Worm (Caenorhabditis elegans) whole organism, L1 larva: Measurements from ENCODE around the gene shw-3.

Experiments
- ces-1 ChIP-seq: fragments of 150-350 bp; optimal IDR thresholded peaks from 2 replicates; lab custom pipeline; 2014; ENCODE audit warnings: missing biosample characterization, missing genetic modification reagents, missing genetic modification characterization
- elt-3 ChIP-seq, 6 experiments: fragments of 150-350 bp in 1 of 6; sonication (generic microtip); optimal IDR thresholded peaks; 2 replicates each; lab custom pipeline; 2017 to 2018; ENCODE audit warnings: missing biosample characterization in 6 of 6, missing genetic modification characterization in 6 of 6, inconsistent platforms in 1 of 6
- nhr-84 ChIP-seq: sonication (generic microtip); optimal IDR thresholded peaks from 2 replicates; lab custom pipeline; 2017; ENCODE audit warnings: missing biosample characterization, missing genetic modification characterization
- pqm-1 ChIP-seq: sonication (generic microtip); optimal IDR thresholded peaks from 3 replicates; lab custom pipeline; 2017; ENCODE audit warnings: missing biosample characterization, missing genetic modification characterization

- TF ChIP-seq elt-3 (tag; optimal IDR thresholded peaks at IDR 0.05; lab: Kevin White, UChicago) (no peak), nhr-84 (no peak), pqm-1 (no peak), ces-1 (no peak)
These were observed 15.1 kb upstream of the shw-3 start, which contains the start of gene inft-2 for ce11 chrV:13002070-13002469.
